Worm (Caenorhabditis elegans) whole organism, early embryonic: ENCODE data around the gene C04E7.5.

Experiments used
- B0310.2 ChIP-seq: sonication (generic microtip); optimal IDR thresholded peaks from 2 replicates; lab custom pipeline; 2016; ENCODE audit warnings: mild to moderate bottlenecking, missing genetic modification characterization, missing compliant biosample characterization
- F13C5.2 ChIP-seq: sonication (generic microtip); optimal IDR thresholded peaks from 2 replicates; lab custom pipeline; 2017; ENCODE audit warnings: mild to moderate bottlenecking, missing genetic modification characterization, inconsistent platforms, missing compliant biosample characterization
- aly-1 ChIP-seq: sonication (generic microtip); optimal IDR thresholded peaks from 2 replicates; lab custom pipeline; 2016; ENCODE audit warnings: missing genetic modification characterization, missing compliant biosample characterization
- ama-1 ChIP-seq: fragments of 150-350 bp; optimal IDR thresholded peaks from 2 replicates; lab custom pipeline; 2014
- ceh-13 ChIP-seq: fragments of 200-800 bp; sonication (Bioruptor generic); optimal IDR thresholded peaks from 2 replicates; lab custom pipeline; 2018; ENCODE audit warnings: mild to moderate bottlenecking, missing genetic modification characterization, missing compliant biosample characterization
- ceh-36 ChIP-seq: sonication (generic microtip); optimal IDR thresholded peaks from 2 replicates; lab custom pipeline; 2016; ENCODE audit warnings: missing genetic modification characterization, inconsistent platforms, missing compliant biosample characterization
- ets-7 ChIP-seq: sonication (generic microtip); optimal IDR thresholded peaks from 2 replicates; lab custom pipeline; 2016; ENCODE audit warnings: missing genotype, missing genetic modification characterization, missing compliant biosample characterization
- flt-1 ChIP-seq: fragments of 200-800 bp; sonication (Bioruptor generic); IDR thresholded peaks from 2 replicates; pipeline ENCODE4 v1.3.6; 2022; ENCODE audit warnings: missing genetic modification characterization, missing compliant biosample characterization
- hmbx-1 ChIP-seq: sonication (generic microtip); optimal IDR thresholded peaks from 2 replicates; lab custom pipeline; 2016; ENCODE audit warnings: mild to moderate bottlenecking, missing genetic modification characterization, missing compliant biosample characterization
- hmg-4 ChIP-seq: fragments of 200-800 bp; sonication (Bioruptor generic); optimal IDR thresholded peaks from 2 replicates; lab custom pipeline; 2018; ENCODE audit warnings: mild to moderate bottlenecking, missing genetic modification characterization, missing compliant biosample characterization
- hnd-1 ChIP-seq: sonication (generic microtip); optimal IDR thresholded peaks from 2 replicates; lab custom pipeline; 2016; ENCODE audit warnings: missing genetic modification characterization, missing compliant biosample characterization
- pes-1 ChIP-seq: fragments of 200-800 bp; sonication (Bioruptor generic); IDR thresholded peaks from 2 replicates; pipeline ENCODE4 v1.3.6; 2022; ENCODE audit warnings: missing genetic modification reagents, missing genetic modification characterization, missing compliant biosample characterization
- scrt-1 ChIP-seq: fragments of 200-800 bp; sonication (Bioruptor generic); IDR thresholded peaks from 2 replicates; pipeline ENCODE4 v1.3.6; 2022; ENCODE audit warnings: missing genetic modification characterization, missing compliant biosample characterization
- sea-1 ChIP-seq: fragments of 200-800 bp; sonication (Bioruptor generic); conservative IDR thresholded peaks from 2 replicates; pipeline ENCODE4 v1.3.6; 2022; ENCODE audit warnings: missing genetic modification characterization, missing compliant biosample characterization
- tbx-11 ChIP-seq: fragments of 200-800 bp; sonication (Bioruptor generic); IDR thresholded peaks from 2 replicates; pipeline ENCODE4 v1.3.6; 2022; ENCODE audit warnings: missing genetic modification characterization, missing compliant biosample characterization
- tbx-37 ChIP-seq: fragments of 200-800 bp; sonication (Bioruptor generic); conservative IDR thresholded peaks from 2 replicates; pipeline ENCODE4 v1.3.6; 2022; ENCODE audit warnings: missing genetic modification reagents, missing genetic modification characterization, missing compliant biosample characterization
- tra-4 ChIP-seq: sonication (generic microtip); optimal IDR thresholded peaks from 2 replicates; lab custom pipeline; 2017; ENCODE audit warnings: missing genetic modification characterization, missing compliant biosample characterization

The C04E7.5 gene

DNA sequence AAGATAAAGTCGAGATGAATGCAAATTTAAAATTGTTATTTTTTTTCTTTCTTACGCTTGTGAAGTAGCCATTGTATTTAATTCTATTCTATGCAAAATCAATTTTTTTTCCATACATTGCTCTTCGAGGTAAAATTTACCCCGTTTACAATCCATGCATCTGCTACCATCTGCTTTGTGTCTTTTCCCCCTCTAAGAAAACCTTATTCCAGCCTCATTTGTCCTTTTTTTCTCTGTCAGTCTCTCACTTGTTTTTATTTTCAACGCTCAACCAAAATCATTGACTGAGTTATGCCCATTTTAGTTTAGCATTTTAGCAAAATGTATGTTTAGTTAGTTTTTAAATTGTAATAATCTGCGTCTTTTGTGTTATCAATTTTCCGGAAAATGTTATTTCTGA is 9.3 kb downstream of the C04E7.5 start:
- TF ChIP-seq tbx-37 (no peak), hnd-1 (tag; lab: Kevin White, UChicago) (no peak), sea-1 (GFP tag; lab: Robert Waterston, UW) (no peak), F13C5.2 (no peak), hmg-4 (no peak), scrt-1 (no peak), aly-1 (no peak), flt-1 (GFP tag; lab: Robert Waterston, UW) (no peak), pes-1 (GFP tag; lab: Robert Waterston, UW) (no peak), ceh-13 (GFP tag; lab: Kevin White, UChicago) (no peak), tra-4 (tag; lab: Kevin White, UChicago) (no peak), tbx-11 (GFP tag; lab: Robert Waterston, UW) (no peak), B0310.2 (tag; lab: Kevin White, UChicago) (no peak), ets-7 (no peak), ama-1 (no peak), hmbx-1 (tag; lab: Kevin White, UChicago) (no peak), ceh-36 (tag; lab: Kevin White, UChicago) (no peak)

DNA sequence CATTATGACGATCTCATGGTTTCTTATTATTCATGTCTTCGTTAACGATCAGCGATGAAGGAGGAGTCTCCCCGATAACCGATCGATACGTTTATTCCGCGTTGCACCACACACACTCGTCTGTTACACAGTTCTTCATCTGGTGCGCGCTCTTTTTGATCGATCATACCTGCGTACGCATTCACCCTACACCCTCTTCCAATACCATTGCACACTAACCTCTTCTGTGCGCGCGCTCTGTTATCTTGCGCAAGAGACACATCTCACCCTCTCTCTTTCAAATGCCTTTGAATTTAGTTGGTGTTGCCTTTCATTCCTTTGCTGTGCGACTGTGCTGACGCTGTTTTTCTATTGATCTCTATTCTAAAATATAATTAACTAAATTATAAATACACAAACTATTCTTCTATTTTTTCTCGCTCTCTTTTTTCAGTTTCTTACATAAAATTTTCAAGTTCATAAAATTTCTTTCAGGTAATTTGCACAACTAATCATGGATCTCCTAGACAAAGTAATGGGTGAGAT is 11.2 kb downstream of the C04E7.5 start, which contains the start of gene nrde-3:
TSS of gene nrde-3 (plus strand) at position 475 of the 525 bp plus-strand sequence.
- TF ChIP-seq ceh-36 (tag; lab: Kevin White, UChicago) (no peak), hmbx-1 (tag; lab: Kevin White, UChicago) (no peak), B0310.2 (tag; lab: Kevin White, UChicago) (no peak), scrt-1 (no peak), aly-1 (no peak), hmg-4 (no peak), flt-1 (GFP tag; lab: Robert Waterston, UW) (no peak), tbx-11 (GFP tag; lab: Robert Waterston, UW) (no peak), F13C5.2 (no peak), pes-1 (GFP tag; lab: Robert Waterston, UW) (no peak), ceh-13 (GFP tag; lab: Kevin White, UChicago) (no peak), tra-4 (tag; lab: Kevin White, UChicago) (no peak), ets-7 (no peak), sea-1 (GFP tag; lab: Robert Waterston, UW) (no peak), hnd-1 (tag; lab: Kevin White, UChicago) (no peak), tbx-37 (no peak)

- TF ChIP-seq pes-1 (GFP tag; lab: Robert Waterston, UW) = no peak
- no peak for TF ChIP-seq B0310.2 (tag; lab: Kevin White, UChicago)
Measured at ce11 chrX:380505-380904, 19.9 kb downstream of the C04E7.5 start, which contains the start of gene R04A9.3. R04A9.3 (minus strand) TSS chrX:380605.

DNA sequence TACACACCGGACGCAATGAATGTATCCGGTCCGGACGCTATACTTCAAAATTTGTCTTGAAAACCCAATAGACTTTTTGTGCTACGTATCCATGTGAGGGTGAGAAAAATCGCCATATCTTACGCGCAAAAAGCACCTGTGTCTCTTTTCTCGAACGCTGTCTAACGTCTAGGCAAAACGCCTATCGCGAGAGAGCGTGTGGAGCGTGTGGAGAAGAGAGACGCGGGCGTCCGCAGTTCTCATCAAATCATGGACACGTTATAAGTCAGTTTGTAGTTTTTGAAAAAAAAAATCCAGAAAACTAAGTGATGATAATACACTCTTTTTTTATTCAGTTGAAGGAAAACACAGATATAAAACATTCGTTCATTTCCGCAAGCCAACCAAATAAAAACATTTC is 20.4 kb downstream of the C04E7.5 start:
- TF ChIP-seq tra-4 (tag; lab: Kevin White, UChicago) = no peak
- TF ChIP-seq ceh-36 (tag; lab: Kevin White, UChicago) = no peak
- TF ChIP-seq hnd-1 (tag; lab: Kevin White, UChicago) = no peak
- TF ChIP-seq ceh-13 (GFP tag; lab: Kevin White, UChicago) = no peak
- TF ChIP-seq aly-1 = no peak
- no peak for TF ChIP-seq hmbx-1 (tag; lab: Kevin White, UChicago)
- no peak for TF ChIP-seq flt-1 (GFP tag; lab: Robert Waterston, UW)
- no peak for TF ChIP-seq tbx-11 (GFP tag; lab: Robert Waterston, UW)

ce11 chrX:382692-383091 is 22.1 kb downstream of the C04E7.5 start, which contains the start of gene ife-2:
ife-2 (minus strand) TSS chrX:382709.
- no peak for TF ChIP-seq sea-1 (GFP tag; lab: Robert Waterston, UW)
- TF ChIP-seq hmg-4 = peak; percentile 57
- no peak for TF ChIP-seq hnd-1 (tag; lab: Kevin White, UChicago)
- peak; percentile 50 for TF ChIP-seq F13C5.2

ce11 chrX:388728-389127 is 28.1 kb downstream of the C04E7.5 start, which contains the start of gene ceh-93:
ceh-93 (minus strand) TSS chrX:388797.
- TF ChIP-seq scrt-1 = no peak
- TF ChIP-seq B0310.2 (tag; lab: Kevin White, UChicago) = no peak
- TF ChIP-seq ceh-36 (tag; lab: Kevin White, UChicago) = no peak
- TF ChIP-seq ceh-13 (GFP tag; lab: Kevin White, UChicago) = no peak
- no peak for TF ChIP-seq F13C5.2
- no peak for TF ChIP-seq aly-1
- no peak for TF ChIP-seq sea-1 (GFP tag; lab: Robert Waterston, UW)
- no peak for TF ChIP-seq tbx-37
- TF ChIP-seq hnd-1 (tag; lab: Kevin White, UChicago) = no peak
- no peak for TF ChIP-seq tbx-11 (GFP tag; lab: Robert Waterston, UW)
- TF ChIP-seq tra-4 (tag; lab: Kevin White, UChicago) = no peak
- TF ChIP-seq ama-1 = no peak
- no peak for TF ChIP-seq flt-1 (GFP tag; lab: Robert Waterston, UW)
- TF ChIP-seq pes-1 (GFP tag; lab: Robert Waterston, UW) = no peak
- no peak for TF ChIP-seq ets-7

- TF ChIP-seq B0310.2 (tag; lab: Kevin White, UChicago) = no peak
- TF ChIP-seq aly-1 = no peak
- no peak for TF ChIP-seq ceh-36 (tag; lab: Kevin White, UChicago)
- TF ChIP-seq tbx-11 (GFP tag; lab: Robert Waterston, UW) = no peak
- TF ChIP-seq ets-7 = no peak
- no peak for TF ChIP-seq F13C5.2
- TF ChIP-seq ama-1 = no peak
- no peak for TF ChIP-seq flt-1 (GFP tag; lab: Robert Waterston, UW)
- TF ChIP-seq hmbx-1 (tag; lab: Kevin White, UChicago) = no peak
- no peak for TF ChIP-seq ceh-13 (GFP tag; lab: Kevin White, UChicago)
- no peak for TF ChIP-seq sea-1 (GFP tag; lab: Robert Waterston, UW)
Measured at ce11 chrX:389566-389965, 29.0 kb downstream of the C04E7.5 start.

- TF ChIP-seq aly-1 (no peak), tbx-11 (GFP tag; lab: Robert Waterston, UW) (no peak), tbx-37 (no peak), tra-4 (tag; lab: Kevin White, UChicago) (no peak), hmbx-1 (tag; lab: Kevin White, UChicago) (no peak), sea-1 (GFP tag; lab: Robert Waterston, UW) (no peak)
Measured at ce11 chrX:390469-390868, 29.9 kb downstream of the C04E7.5 start, which contains the start of gene R04A9.9. R04A9.9 (minus strand) TSS chrX:390569.
